Worm (Caenorhabditis elegans) whole organism, L1 larva: Measurements from ENCODE around the gene cpz-2.

ENCODE experiments used
- alr-1 ChIP-seq: fragments of 200-800 bp; sonication (Bioruptor generic); optimal IDR thresholded peaks from 2 replicates; lab custom pipeline; 2018; ENCODE audit warnings: borderline replicate concordance, mild to moderate bottlenecking, missing genetic modification characterization, missing compliant biosample characterization
- blmp-1 ChIP-seq: fragments of 150-350 bp; optimal IDR thresholded peaks from 2 replicates; lab custom pipeline; 2014; ENCODE audit warnings: missing biosample characterization, missing genetic modification characterization
- ceh-63 ChIP-seq: fragments of 200-800 bp; sonication (Bioruptor generic); optimal IDR thresholded peaks from 2 replicates; lab custom pipeline; 2018; ENCODE audit warnings: mild to moderate bottlenecking, missing genetic modification characterization, missing compliant biosample characterization
- ceh-82 ChIP-seq, 3 experiments: fragments of 150-350 bp in 1 of 3; sonication (generic microtip) in 2 of 3; optimal IDR thresholded peaks; 2 replicates each; lab custom pipeline; 2014 to 2017; ENCODE audit warnings: missing biosample characterization in 3 of 3, missing genetic modification characterization in 3 of 3
- dsc-1 ChIP-seq: sonication (generic microtip); optimal IDR thresholded peaks from 2 replicates; lab custom pipeline; 2016; ENCODE audit warnings: mild to moderate bottlenecking, missing genetic modification characterization, missing compliant biosample characterization
- efl-1 ChIP-seq, 4 experiments: fragments of 150-350 bp; optimal IDR thresholded peaks in 3 of 4; peaks in 1 of 4; 1 replicate in 1 of 4; 2 replicates in 3 of 4; lab custom pipeline; 2014; ENCODE audit warnings: missing biosample characterization in 2 of 4, missing genetic modification characterization in 2 of 4, missing genetic modification reagents in 2 of 4
- efl-3 ChIP-seq: fragments of 200-800 bp; sonication (Bioruptor generic); optimal IDR thresholded peaks from 2 replicates; lab custom pipeline; 2018; ENCODE audit warnings: mild to moderate bottlenecking, missing genetic modification characterization, missing compliant biosample characterization
- egl-13 ChIP-seq: sonication (generic microtip); optimal IDR thresholded peaks from 2 replicates; lab custom pipeline; 2016; ENCODE audit warnings: missing genotype, missing genetic modification reagents, missing genetic modification characterization, missing compliant biosample characterization
- elt-2 ChIP-seq: sonication (generic microtip); optimal IDR thresholded peaks from 2 replicates; lab custom pipeline; 2016; ENCODE audit warnings: missing genetic modification characterization, mild to moderate bottlenecking, inconsistent platforms, missing compliant biosample characterization, missing genetic modification reagents
- fkh-10 ChIP-seq: sonication (generic microtip); optimal IDR thresholded peaks from 2 replicates; lab custom pipeline; 2017; ENCODE audit warnings: missing biosample characterization, missing genetic modification reagents, missing genetic modification characterization
- fos-1 ChIP-seq: fragments of 150-350 bp; optimal IDR thresholded peaks from 2 replicates; lab custom pipeline; 2014; ENCODE audit warnings: missing biosample characterization, missing genetic modification characterization
- irx-1 ChIP-seq: sonication (generic microtip); optimal IDR thresholded peaks from 2 replicates; lab custom pipeline; 2016; ENCODE audit warnings: missing genetic modification characterization, missing compliant biosample characterization
- lin-14 ChIP-seq: fragments of 200-800 bp; sonication (Bioruptor generic); optimal IDR thresholded peaks from 2 replicates; lab custom pipeline; 2018; ENCODE audit warnings: mild to moderate bottlenecking, missing genetic modification characterization, moderate library complexity, missing compliant biosample characterization
- lin-35 ChIP-seq, 2 experiments: fragments of 150-350 bp; optimal IDR thresholded peaks; 2 replicates each; lab custom pipeline; 2014; ENCODE audit warnings: missing biosample characterization in 2 of 2, missing genetic modification characterization in 2 of 2, missing genetic modification reagents in 2 of 2
- lin-39 ChIP-seq: fragments of 150-350 bp; optimal IDR thresholded peaks from 2 replicates; lab custom pipeline; 2014; ENCODE audit warnings: missing biosample characterization, missing genetic modification reagents, missing genetic modification characterization
- mab-9 ChIP-seq: fragments of 200-800 bp; sonication (Bioruptor generic); IDR thresholded peaks from 2 replicates; pipeline ENCODE4 v1.3.6; 2022; ENCODE audit warnings: missing genetic modification reagents, missing genetic modification characterization, missing compliant biosample characterization
- nhr-19 ChIP-seq: fragments of 200-800 bp; sonication (Bioruptor generic); conservative IDR thresholded peaks from 2 replicates; pipeline ENCODE4 v1.3.6; 2022; ENCODE audit warnings: missing genetic modification characterization, missing compliant biosample characterization
- nhr-20 ChIP-seq: sonication (generic microtip); optimal IDR thresholded peaks from 2 replicates; lab custom pipeline; 2016; ENCODE audit warnings: mild to moderate bottlenecking, missing genetic modification characterization, missing compliant biosample characterization
- nhr-237 ChIP-seq: fragments of 150-350 bp; optimal IDR thresholded peaks from 2 replicates; lab custom pipeline; 2014; ENCODE audit warnings: missing biosample characterization, missing genetic modification characterization
- nhr-28 ChIP-seq: fragments of 150-350 bp; optimal IDR thresholded peaks from 2 replicates; lab custom pipeline; 2014; ENCODE audit warnings: missing biosample characterization, missing genetic modification characterization
- nhr-71 ChIP-seq: sonication (generic microtip); optimal IDR thresholded peaks from 2 replicates; lab custom pipeline; 2016; ENCODE audit warnings: mild to moderate bottlenecking, missing genetic modification characterization, moderate library complexity, missing compliant biosample characterization
- nhr-84 ChIP-seq: sonication (generic microtip); optimal IDR thresholded peaks from 2 replicates; lab custom pipeline; 2017; ENCODE audit warnings: missing biosample characterization, missing genetic modification characterization
- nhr-85 ChIP-seq: sonication (generic microtip); peaks from one replicate; lab custom pipeline; 2016; ENCODE audit warnings: missing genetic modification characterization, inconsistent platforms, missing compliant biosample characterization
- pax-3 ChIP-seq: fragments of 200-800 bp; sonication (Bioruptor generic); optimal IDR thresholded peaks from 2 replicates; lab custom pipeline; 2018; ENCODE audit warnings: mild to moderate bottlenecking, missing genetic modification characterization, moderate library complexity, missing compliant biosample characterization
- skn-1 ChIP-seq: fragments of 150-350 bp; optimal IDR thresholded peaks from 2 replicates; lab custom pipeline; 2014; ENCODE audit warnings: missing biosample characterization, missing genetic modification characterization
- snpc-4 ChIP-seq: fragments of 150-350 bp; optimal IDR thresholded peaks from 2 replicates; lab custom pipeline; 2014; ENCODE audit warnings: missing biosample characterization, missing genetic modification characterization
- snu-23 ChIP-seq: sonication (generic microtip); optimal IDR thresholded peaks from 2 replicates; lab custom pipeline; 2016; ENCODE audit warnings: missing genetic modification characterization, missing compliant biosample characterization
- tlp-1 ChIP-seq: fragments of 150-350 bp; optimal IDR thresholded peaks from 2 replicates; lab custom pipeline; 2014; ENCODE audit warnings: missing biosample characterization, missing genetic modification characterization
- unc-62 ChIP-seq: fragments of 150-350 bp; optimal IDR thresholded peaks from 2 replicates; lab custom pipeline; 2014; ENCODE audit warnings: missing biosample characterization, missing genetic modification reagents, missing genetic modification characterization
- unc-98 ChIP-seq: fragments of 200-800 bp; sonication (Bioruptor generic); IDR thresholded peaks from 2 replicates; pipeline ENCODE4 v1.3.6; 2022; ENCODE audit warnings: missing genetic modification characterization, missing compliant biosample characterization
- xbp-1 ChIP-seq: sonication (generic microtip); optimal IDR thresholded peaks from 2 replicates; lab custom pipeline; 2016; ENCODE audit warnings: missing genetic modification characterization, missing compliant biosample characterization
- zip-4 ChIP-seq: fragments of 200-800 bp; sonication (Bioruptor generic); optimal IDR thresholded peaks from 2 replicates; lab custom pipeline; 2018; ENCODE audit warnings: mild to moderate bottlenecking, missing genetic modification characterization, moderate library complexity, missing compliant biosample characterization
- ztf-4 ChIP-seq: fragments of 150-350 bp; optimal IDR thresholded peaks from 2 replicates; lab custom pipeline; 2014; ENCODE audit warnings: missing biosample characterization, missing genetic modification characterization

cpz-2 gene

ce11 chrV:13350302-13350701 lies 30.7 kb upstream of the cpz-2 start:
- TF ChIP-seq skn-1 (tag; lab: Kevin White, UChicago) (no peak), nhr-28 (tag; lab: Kevin White, UChicago) (no peak), snpc-4 (tag; lab: Kevin White, UChicago) (no peak), fkh-10 (peak; percentile 57), tlp-1 (no peak), fos-1 (tag; lab: Kevin White, UChicago) (no peak), ztf-4 (tag; lab: Kevin White, UChicago) (no peak), nhr-19 (GFP tag; lab: Robert Waterston, UW) (no peak)

ce11 chrV:13351773-13352172 lies 29.2 kb upstream of the cpz-2 start:
- TF ChIP-seq mab-9 (GFP tag; lab: Robert Waterston, UW) (peak; percentile 68), nhr-71 (tag; lab: Kevin White, UChicago) (peak; percentile 57), nhr-28 (tag; lab: Kevin White, UChicago) (no peak), nhr-84 (no peak), pax-3 (no peak), lin-39 (tag; lab: Kevin White, UChicago) (peak; percentile 27), lin-14 (GFP tag; lab: Kevin White, UChicago) (peak; percentile 63), nhr-237 (tag; lab: Kevin White, UChicago) (no peak)
- TF ChIP-seq, all 84 proteins: peak for 4

ce11 chrV:13352415-13352814 lies 28.6 kb upstream of the cpz-2 start:
- TF ChIP-seq unc-62 (GFP tag; lab: Kevin White, UChicago) (no peak), xbp-1 (tag; lab: Kevin White, UChicago) (no peak), lin-14 (GFP tag; lab: Kevin White, UChicago) (peak; percentile 61), alr-1 (tag; lab: Kevin White, UChicago) (no peak), fos-1 (tag; lab: Kevin White, UChicago) (no peak), mab-9 (GFP tag; lab: Robert Waterston, UW) (peak; percentile 78), irx-1 (tag; lab: Kevin White, UChicago) (no peak), zip-4 (GFP tag; lab: Kevin White, UChicago) (no peak), dsc-1 (tag; lab: Kevin White, UChicago) (no peak)

ce11 chrV:13356210-13356609 lies 24.8 kb upstream of the cpz-2 start:
- TF ChIP-seq tlp-1 (no peak), ztf-4 (tag; lab: Kevin White, UChicago) (no peak), efl-1 (optimal IDR thresholded peaks at IDR 0.05; lab: Kevin White, UChicago) (no peak), efl-1 (GFP tag; optimal IDR thresholded peaks at IDR 0.05 in 1 of 2; lab: Kevin White, UChicago) (peak in 1 of 2 experiments; percentile 81), ceh-82 (tag; optimal IDR thresholded peaks at IDR 0.05; lab: Kevin White, UChicago) (no peak), efl-3 (GFP tag; lab: Kevin White, UChicago) (no peak), unc-98 (no peak)
- TF ChIP-seq, all 84 proteins: peak for 1

ce11 chrV:13357652-13358281 lies 23.2 kb upstream of the cpz-2 start, which contains the start of gene F32H5.1:
TSS of gene F32H5.1 (minus strand) at chrV:13358037.
- TF ChIP-seq lin-14 (GFP tag; lab: Kevin White, UChicago) (peak; percentile 15), nhr-85 (tag; lab: Kevin White, UChicago) (peak; percentile 65), nhr-20 (tag; lab: Kevin White, UChicago) (peak; percentile 35), egl-13 (tag; lab: Kevin White, UChicago) (no peak), elt-2 (tag; lab: Kevin White, UChicago) (peak; percentile 91), nhr-71 (tag; lab: Kevin White, UChicago) (peak; percentile 64), dsc-1 (tag; lab: Kevin White, UChicago) (peak; percentile 6), lin-35 (GFP tag; optimal IDR thresholded peaks at IDR 0.05; lab: Kevin White, UChicago) (peak in 1 of 2 experiments; percentile 30), blmp-1 (tag; lab: Kevin White, UChicago) (peak; percentile 26), nhr-84 (no peak), ceh-63 (GFP tag; lab: Kevin White, UChicago) (no peak), snu-23 (GFP tag; lab: Kevin White, UChicago) (peak; percentile 15)
